Worm (Caenorhabditis elegans) whole organism, L3 larva: ENCODE data around the gene F10E7.2.

Experiments used
- ama-1 ChIP-seq: fragments of 150-350 bp; optimal IDR thresholded peaks from 2 replicates; lab custom pipeline; 2018
- daf-12 ChIP-seq: fragments of 150-350 bp; optimal IDR thresholded peaks from 2 replicates; lab custom pipeline; 2014; ENCODE audit warnings: missing biosample characterization, missing genetic modification reagents, missing genetic modification characterization
- elt-2 ChIP-seq: sonication (generic microtip); optimal IDR thresholded peaks from 2 replicates; lab custom pipeline; 2016; ENCODE audit warnings: missing genetic modification reagents, mild to moderate bottlenecking, missing genetic modification characterization, missing compliant biosample characterization
- fkh-10 ChIP-seq: sonication (generic microtip); optimal IDR thresholded peaks from 2 replicates; lab custom pipeline; 2017; ENCODE audit warnings: missing biosample characterization, missing genetic modification reagents, missing genetic modification characterization
- fos-1 ChIP-seq: fragments of 150-350 bp; optimal IDR thresholded peaks from 2 replicates; lab custom pipeline; 2014; ENCODE audit warnings: missing biosample characterization, missing genetic modification characterization
- jun-1 ChIP-seq: fragments of 150-350 bp; optimal IDR thresholded peaks from 2 replicates; lab custom pipeline; 2014; ENCODE audit warnings: missing biosample characterization, missing genetic modification reagents, missing genetic modification characterization
- mdl-1 ChIP-seq: fragments of 150-350 bp; optimal IDR thresholded peaks from 2 replicates; lab custom pipeline; 2014; ENCODE audit warnings: missing biosample characterization, missing genetic modification characterization
- nhr-11 ChIP-seq: fragments of 150-350 bp; optimal IDR thresholded peaks from 2 replicates; lab custom pipeline; 2014; ENCODE audit warnings: missing biosample characterization, missing genetic modification characterization
- pqm-1 ChIP-seq: fragments of 150-350 bp; optimal IDR thresholded peaks from 2 replicates; lab custom pipeline; 2017; ENCODE audit warnings: missing biosample characterization, missing genetic modification characterization, inconsistent platforms
- sea-2 ChIP-seq: fragments of 150-350 bp; sonication (generic microtip); optimal IDR thresholded peaks from 4 replicates; lab custom pipeline; 2014; ENCODE audit warnings: missing biosample characterization, missing genetic modification reagents, missing genetic modification characterization
- skn-1 ChIP-seq: fragments of 150-350 bp; optimal IDR thresholded peaks from 2 replicates; lab custom pipeline; 2014; ENCODE audit warnings: missing biosample characterization, missing genetic modification characterization
- snpc-4 ChIP-seq: fragments of 150-350 bp; optimal IDR thresholded peaks from 2 replicates; lab custom pipeline; 2014; ENCODE audit warnings: missing biosample characterization, missing genetic modification characterization
- unc-62 ChIP-seq: fragments of 150-350 bp; sonication (generic microtip); optimal IDR thresholded peaks from 4 replicates; lab custom pipeline; 2014; ENCODE audit warnings: missing biosample characterization, missing genetic modification reagents, missing genetic modification characterization
- ztf-4 ChIP-seq: fragments of 150-350 bp; optimal IDR thresholded peaks from 2 replicates; lab custom pipeline; 2014; ENCODE audit warnings: missing biosample characterization, missing genetic modification characterization

DNA sequence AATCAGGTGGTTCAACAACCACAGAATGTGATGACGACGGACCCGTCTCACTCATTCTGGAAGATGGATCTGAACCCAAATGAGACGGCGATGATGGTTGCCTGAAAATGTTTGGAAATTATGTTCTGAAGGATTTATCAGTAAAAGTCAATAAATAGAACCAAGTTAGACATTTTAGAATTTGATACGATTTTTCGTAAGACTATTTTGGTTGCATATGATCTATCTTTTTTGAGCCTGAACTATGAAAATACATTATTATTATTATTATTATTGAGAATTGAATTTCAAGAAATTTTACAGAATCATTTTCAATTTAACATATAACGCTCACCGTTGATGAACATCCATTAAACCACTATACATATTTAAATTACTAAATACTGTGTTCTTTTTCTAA is 12.1 kb upstream of the F10E7.2 start, which contains the start of gene F10E7.9:
- no peak for TF ChIP-seq fos-1 (tag; lab: Kevin White, UChicago)
- TF ChIP-seq snpc-4 = no peak
- no peak for TF ChIP-seq elt-2 (tag; lab: Kevin White, UChicago)
- no peak for TF ChIP-seq skn-1 (tag; lab: Kevin White, UChicago)
- no peak for TF ChIP-seq fkh-10 (GFP tag; lab: Kevin White, UChicago)
- TF ChIP-seq sea-2 = no peak
- no peak for TF ChIP-seq unc-62 (GFP tag; lab: Kevin White, UChicago)
- TF ChIP-seq pqm-1 (tag; lab: Kevin White, UChicago) = no peak
- TF ChIP-seq nhr-11 (tag; lab: Kevin White, UChicago) = no peak
- no peak for TF ChIP-seq ztf-4 (tag; lab: Kevin White, UChicago)
- TF ChIP-seq ama-1 (lab: Kevin White, UChicago) = no peak
- no peak for TF ChIP-seq mdl-1 (tag; lab: Kevin White, UChicago)
- TF ChIP-seq jun-1 (tag; lab: Kevin White, UChicago) = no peak
- TF ChIP-seq daf-12 (tag; lab: Kevin White, UChicago) = no peak
